Worm (Caenorhabditis elegans) whole organism, midembryonic: ENCODE measurements around the gene T05H4.4.

Source experiments
- T22C8.4 ChIP-seq: fragments of 200-800 bp; sonication (Bioruptor generic); IDR thresholded peaks from 2 replicates; pipeline ENCODE4 v1.3.6; 2022; ENCODE audit warnings: missing genetic modification characterization, missing compliant biosample characterization
- flt-1 ChIP-seq: fragments of 200-800 bp; sonication (Bioruptor generic); IDR thresholded peaks from 2 replicates; pipeline ENCODE4 v1.3.6; 2022; ENCODE audit warnings: missing genetic modification characterization, missing compliant biosample characterization
- klf-2 ChIP-seq: fragments of 200-800 bp; sonication (Bioruptor generic); conservative IDR thresholded peaks from 2 replicates; pipeline ENCODE4 v1.3.6; 2022; ENCODE audit warnings: missing genetic modification reagents, missing genetic modification characterization, missing compliant biosample characterization
- med-1 ChIP-seq: sonication (generic microtip); optimal IDR thresholded peaks from 2 replicates; lab custom pipeline; 2017; ENCODE audit warnings: missing genetic modification characterization, mild to moderate bottlenecking, missing compliant biosample characterization, antibody characterized with exemption, missing genetic modification reagents; ENCODE audit not compliant: insufficient read depth
- ref-1 ChIP-seq: fragments of 200-800 bp; sonication (Bioruptor generic); conservative IDR thresholded peaks from 2 replicates; pipeline ENCODE4 v1.3.6; 2022; ENCODE audit warnings: missing genetic modification reagents, missing genetic modification characterization, missing compliant biosample characterization
- tab-1 ChIP-seq: fragments of 200-800 bp; sonication (Bioruptor generic); IDR thresholded peaks from 2 replicates; pipeline ENCODE4 v1.3.6; 2022; ENCODE audit warnings: missing genetic modification characterization, missing compliant biosample characterization

DNA sequence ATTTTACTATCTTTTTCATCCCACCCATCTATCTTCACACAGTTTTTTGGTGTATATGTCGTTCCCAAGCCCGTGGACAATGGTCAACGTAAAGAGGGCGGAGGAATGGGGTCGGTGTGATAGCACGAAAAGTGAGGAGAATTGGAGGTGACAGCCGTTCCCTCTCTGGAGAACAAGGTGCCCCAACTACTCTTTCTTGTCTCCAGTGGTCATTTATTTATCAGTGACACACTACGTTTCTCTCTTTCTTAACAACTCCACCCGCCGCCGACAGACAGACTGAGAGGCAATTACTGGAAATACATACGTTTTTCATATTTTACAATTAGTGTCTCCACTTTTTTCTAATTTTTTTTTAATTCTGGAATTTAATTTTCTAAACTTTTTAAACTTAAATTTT lies 18.2 kb downstream of the T05H4.4 start:
- TF ChIP-seq ref-1 (GFP tag; lab: Robert Waterston, UW) (no peak), klf-2 (no peak), flt-1 (GFP tag; lab: Robert Waterston, UW) (no peak), med-1 (GFP tag; lab: Kevin White, UChicago) (no peak), T22C8.4 (GFP tag; lab: Robert Waterston, UW) (no peak), tab-1 (GFP tag; lab: Robert Waterston, UW) (no peak)
